Fruit fly (Drosophila melanogaster) whole organism, prepupa: Measurements from ENCODE around the gene Tsp.
A peak's percentile ranks its signal among the peaks of the same experiment; 100 is the strongest.

Experiments used
- Blimp-1 ChIP-seq: fragments of 200-800 bp; sonication (Bioruptor generic); optimal IDR thresholded peaks from 3 replicates; lab custom pipeline; 2017; ENCODE audit warnings: missing biosample characterization, missing genetic modification characterization, mild to moderate bottlenecking, moderate library complexity, missing genetic modification reagents
- CG10669 ChIP-seq: fragments of 200-800 bp; sonication (Bioruptor generic); optimal IDR thresholded peaks from 3 replicates; lab custom pipeline; 2018; ENCODE audit warnings: missing biosample characterization, mild to moderate bottlenecking, missing genetic modification characterization, moderate library complexity
- CG11294 ChIP-seq: fragments of 200-800 bp; sonication (Bioruptor generic); IDR thresholded peaks from 2 replicates; pipeline ENCODE4 v1.3.6; 2022; ENCODE audit warnings: missing biosample characterization, missing genetic modification characterization
- CG11762 ChIP-seq: fragments of 200-800 bp; sonication (Bioruptor generic); optimal IDR thresholded peaks from 3 replicates; lab custom pipeline; 2016; ENCODE audit warnings: missing biosample characterization, missing genetic modification characterization; ENCODE audit not compliant: insufficient read depth
- CG11902 ChIP-seq: fragments of 200-800 bp; sonication (Bioruptor generic); optimal IDR thresholded peaks from 3 replicates; lab custom pipeline; 2016; ENCODE audit warnings: missing biosample characterization, missing genetic modification characterization
- CG1621 ChIP-seq: fragments of 200-800 bp; sonication (Bioruptor generic); optimal IDR thresholded peaks from 3 replicates; lab custom pipeline; 2018; ENCODE audit warnings: missing biosample characterization, mild to moderate bottlenecking, missing genetic modification characterization
- CG16779 ChIP-seq: fragments of 200-800 bp; sonication (Bioruptor generic); optimal IDR thresholded peaks from 3 replicates; lab custom pipeline; 2017; ENCODE audit warnings: missing biosample characterization, mild to moderate bottlenecking, missing genetic modification characterization
- CG31627 ChIP-seq: fragments of 200-800 bp; sonication (Bioruptor generic); optimal IDR thresholded peaks from 3 replicates; lab custom pipeline; 2016; ENCODE audit warnings: missing biosample characterization, missing genetic modification characterization
- CG32006 ChIP-seq: fragments of 200-800 bp; sonication (Bioruptor generic); optimal IDR thresholded peaks from 3 replicates; lab custom pipeline; 2017; ENCODE audit warnings: missing biosample characterization, mild to moderate bottlenecking, missing genetic modification characterization
- CG34406 ChIP-seq: fragments of 200-800 bp; sonication (Bioruptor generic); optimal IDR thresholded peaks from 3 replicates; lab custom pipeline; 2016; ENCODE audit warnings: missing biosample characterization, missing genetic modification characterization
- CG3919 ChIP-seq: fragments of 200-800 bp; sonication (Bioruptor generic); optimal IDR thresholded peaks from 3 replicates; lab custom pipeline; 2016; ENCODE audit warnings: missing biosample characterization, missing genetic modification characterization
- CG4318 ChIP-seq: fragments of 200-800 bp; sonication (Bioruptor generic); optimal IDR thresholded peaks from 3 replicates; lab custom pipeline; 2017; ENCODE audit warnings: missing biosample characterization, mild to moderate bottlenecking, missing genetic modification characterization
- CG6163 ChIP-seq: fragments of 200-800 bp; sonication (Bioruptor generic); IDR thresholded peaks from 3 replicates; pipeline ENCODE4 v1.3.6; 2022; ENCODE audit warnings: missing biosample characterization, missing genetic modification characterization
- CG6276 ChIP-seq: fragments of 200-800 bp; sonication (Bioruptor generic); optimal IDR thresholded peaks from 2 replicates; lab custom pipeline; 2017; ENCODE audit warnings: missing biosample characterization, mild to moderate bottlenecking, missing genetic modification characterization
- CG6792 ChIP-seq: fragments of 200-800 bp; sonication (Bioruptor generic); optimal IDR thresholded peaks from 3 replicates; lab custom pipeline; 2016; ENCODE audit warnings: missing biosample characterization, missing genetic modification characterization
- CG6808 ChIP-seq: fragments of 200-800 bp; sonication (Bioruptor generic); optimal IDR thresholded peaks from 3 replicates; lab custom pipeline; 2017; ENCODE audit warnings: missing biosample characterization, missing genetic modification characterization, mild to moderate bottlenecking, moderate library complexity, missing genetic modification reagents
- CG7368 ChIP-seq: fragments of 200-800 bp; sonication (Bioruptor generic); optimal IDR thresholded peaks from 3 replicates; lab custom pipeline; 2016; ENCODE audit warnings: missing biosample characterization, missing genetic modification characterization
- CG8319 ChIP-seq: fragments of 200-800 bp; sonication (Bioruptor generic); optimal IDR thresholded peaks from 3 replicates; lab custom pipeline; 2016; ENCODE audit warnings: missing biosample characterization, missing genetic modification characterization
- CG9139 ChIP-seq: fragments of 200-800 bp; sonication (Bioruptor generic); optimal IDR thresholded peaks from 3 replicates; lab custom pipeline; 2017; ENCODE audit warnings: missing biosample characterization, mild to moderate bottlenecking, missing genetic modification characterization
- Eip75B ChIP-seq: fragments of 200-800 bp; sonication (Bioruptor generic); optimal IDR thresholded peaks from 3 replicates; lab custom pipeline; 2016; ENCODE audit warnings: missing biosample characterization, missing genetic modification characterization
- Eip78C ChIP-seq: fragments of 200-800 bp; sonication (Bioruptor generic); peaks from one replicate; lab custom pipeline; 2016; ENCODE audit warnings: missing biosample characterization, missing genetic modification characterization
- Eip93F ChIP-seq: fragments of 200-800 bp; sonication (Bioruptor generic); optimal IDR thresholded peaks from 2 replicates; lab custom pipeline; 2016; ENCODE audit warnings: missing biosample characterization, mild to moderate bottlenecking, missing genetic modification characterization
- Ets21C ChIP-seq: fragments of 200-800 bp; sonication (Bioruptor generic); optimal IDR thresholded peaks from 3 replicates; lab custom pipeline; 2016; ENCODE audit warnings: missing biosample characterization, missing genetic modification characterization
- Ets96B ChIP-seq: fragments of 200-800 bp; optimal IDR thresholded peaks from 2 replicates; lab custom pipeline; 2019; ENCODE audit warnings: missing biosample characterization, mild to moderate bottlenecking, missing genetic modification characterization, moderate library complexity
- Gug ChIP-seq: fragments of 200-800 bp; sonication (Bioruptor generic); IDR thresholded peaks from 2 replicates; pipeline ENCODE4 v1.3.6; 2022; ENCODE audit warnings: missing biosample characterization, missing genetic modification characterization
- Hr38 ChIP-seq: sonication (Bioruptor generic); optimal IDR thresholded peaks from 2 replicates; lab custom pipeline; 2016; ENCODE audit warnings: missing biosample characterization, missing genetic modification characterization
- Hr4 ChIP-seq: fragments of 200-800 bp; sonication (Bioruptor generic); optimal IDR thresholded peaks from 3 replicates; lab custom pipeline; 2016; ENCODE audit warnings: missing biosample characterization, missing genetic modification characterization
- Met ChIP-seq: fragments of 200-800 bp; sonication (Bioruptor generic); optimal IDR thresholded peaks from 3 replicates; lab custom pipeline; 2016; ENCODE audit warnings: missing biosample characterization, missing genetic modification characterization
- OdsH ChIP-seq: fragments of 200-800 bp; sonication (Bioruptor generic); optimal IDR thresholded peaks from 3 replicates; lab custom pipeline; 2016; ENCODE audit warnings: missing biosample characterization, missing genetic modification characterization
- Sox102F ChIP-seq: fragments of 200-800 bp; sonication (Bioruptor generic); optimal IDR thresholded peaks from 2 replicates; lab custom pipeline; 2016; ENCODE audit warnings: missing biosample characterization, mild to moderate bottlenecking, missing genetic modification characterization
- Sox15 ChIP-seq: fragments of 200-800 bp; sonication (Bioruptor generic); optimal IDR thresholded peaks from 3 replicates; lab custom pipeline; 2016; ENCODE audit warnings: missing biosample characterization, missing genetic modification characterization
- achi ChIP-seq: fragments of 200-800 bp; sonication (Bioruptor generic); optimal IDR thresholded peaks from 3 replicates; lab custom pipeline; 2016; ENCODE audit warnings: missing biosample characterization, missing genetic modification characterization
- acj6 ChIP-seq: fragments of 200-800 bp; sonication (Bioruptor generic); optimal IDR thresholded peaks from 3 replicates; lab custom pipeline; 2016; ENCODE audit warnings: missing biosample characterization, missing genetic modification characterization
- cyc ChIP-seq: fragments of 200-800 bp; sonication (Bioruptor generic); optimal IDR thresholded peaks from 3 replicates; lab custom pipeline; 2016; ENCODE audit warnings: missing biosample characterization, missing genetic modification characterization
- dac ChIP-seq: fragments of 200-800 bp; sonication (Bioruptor generic); optimal IDR thresholded peaks from 2 replicates; lab custom pipeline; 2017; ENCODE audit warnings: missing biosample characterization, mild to moderate bottlenecking, missing genetic modification characterization
- eg ChIP-seq: fragments of 200-800 bp; sonication (Bioruptor generic); IDR thresholded peaks from 3 replicates; pipeline ENCODE4 v1.3.6; 2022; ENCODE audit warnings: missing biosample characterization, missing genetic modification characterization
- esn ChIP-seq: fragments of 200-800 bp; sonication (Bioruptor generic); optimal IDR thresholded peaks from 2 replicates; lab custom pipeline; 2016; ENCODE audit warnings: missing biosample characterization, mild to moderate bottlenecking, missing genetic modification characterization, moderate library complexity
- fd59A ChIP-seq: fragments of 200-800 bp; sonication (Bioruptor generic); optimal IDR thresholded peaks from 2 replicates; lab custom pipeline; 2017; ENCODE audit warnings: missing biosample characterization, mild to moderate bottlenecking, missing genetic modification characterization, missing genetic modification reagents
- fkh ChIP-seq: fragments of 200-800 bp; sonication (Bioruptor generic); optimal IDR thresholded peaks from 3 replicates; lab custom pipeline; 2017; ENCODE audit warnings: missing biosample characterization, mild to moderate bottlenecking, missing genetic modification characterization, moderate library complexity
- lz ChIP-seq: fragments of 200-800 bp; sonication (Bioruptor generic); optimal IDR thresholded peaks from 3 replicates; lab custom pipeline; 2016; ENCODE audit warnings: missing biosample characterization, missing genetic modification characterization
- salr ChIP-seq, 2 experiments: fragments of 200-800 bp; sonication (Bioruptor generic); optimal IDR thresholded peaks; 3 replicates each; lab custom pipeline; 2016 to 2018; ENCODE audit warnings: missing biosample characterization in 2 of 2, missing genetic modification characterization in 2 of 2, mild to moderate bottlenecking in 1 of 2
- spab ChIP-seq: fragments of 200-800 bp; sonication (Bioruptor generic); optimal IDR thresholded peaks from 2 replicates; lab custom pipeline; 2017; ENCODE audit warnings: missing biosample characterization, mild to moderate bottlenecking, missing genetic modification characterization, missing genetic modification reagents
- ss ChIP-seq, 2 experiments: fragments of 200-800 bp; sonication (Bioruptor generic); optimal IDR thresholded peaks; 2 replicates in 1 of 2; 3 replicates in 1 of 2; lab custom pipeline; 2017 to 2018; ENCODE audit warnings: mild to moderate bottlenecking in 2 of 2, missing biosample characterization in 2 of 2, missing genetic modification characterization in 2 of 2, moderate library complexity in 1 of 2
- topi ChIP-seq: fragments of 200-800 bp; sonication (Bioruptor generic); optimal IDR thresholded peaks from 3 replicates; lab custom pipeline; 2016; ENCODE audit warnings: missing biosample characterization, missing genetic modification characterization
- vri ChIP-seq: fragments of 200-800 bp; sonication (Bioruptor generic); optimal IDR thresholded peaks from 3 replicates; lab custom pipeline; 2016; ENCODE audit warnings: missing biosample characterization, mild to moderate bottlenecking, missing genetic modification characterization

Tsp gene

dm6 chr2L:6692048-6692447, 16.8 kb downstream of the Tsp start (continued):
- no peak for TF ChIP-seq CG6276
- no peak for TF ChIP-seq fd59A
- no peak for TF ChIP-seq spab
- no peak for TF ChIP-seq Eip93F (GFP tag; lab: Kevin White, UChicago)
- TF ChIP-seq topi: no peak
- TF ChIP-seq vri: no peak
- TF ChIP-seq dac: no peak
- no peak for TF ChIP-seq CG6792 (GFP tag; lab: Kevin White, UChicago)
- no peak for TF ChIP-seq CG8319 (GFP tag; lab: Kevin White, UChicago)
- peak; percentile 31 for TF ChIP-seq Eip78C (GFP tag; lab: Kevin White, UChicago)
- TF ChIP-seq Ets21C (GFP tag; lab: Kevin White, UChicago): no peak
- TF ChIP-seq CG10669 (GFP tag; lab: Kevin White, UChicago): peak; percentile 14

- TF ChIP-seq CG4318 (no peak), Ets96B (no peak), CG16779 (tag; lab: Kevin White, UChicago) (no peak), CG34406 (no peak), fkh (GFP tag; lab: Kevin White, UChicago) (no peak), CG3919 (no peak), CG7368 (GFP tag; lab: Kevin White, UChicago) (no peak), CG9139 (GFP tag; lab: Kevin White, UChicago) (no peak)
- TF ChIP-seq, all 60 proteins: peak for 0
Observed at dm6 chr2L:6686612-6687011, 22.3 kb downstream of the Tsp start, which contains the start of gene CG11327. TSS of gene CG11327 (minus strand) at chr2L:6686712.

- TF ChIP-seq CG11762 (GFP tag; lab: Kevin White, UChicago): no peak
- TF ChIP-seq esn (GFP tag; lab: Kevin White, UChicago): peak; percentile 89
- peak; percentile 90 for TF ChIP-seq lz (GFP tag; lab: Kevin White, UChicago)
- peak; percentile 45 for TF ChIP-seq fkh (GFP tag; lab: Kevin White, UChicago)
- TF ChIP-seq dac: peak; percentile 45
- TF ChIP-seq Gug: peak; percentile 40
- no peak for TF ChIP-seq CG7368 (GFP tag; lab: Kevin White, UChicago)
- no peak for TF ChIP-seq Sox102F
- peak; percentile 85 for TF ChIP-seq CG1621 (tag; lab: Kevin White, UChicago)
- TF ChIP-seq OdsH (GFP tag; lab: Kevin White, UChicago): no peak
- peak; percentile 85 for TF ChIP-seq CG31627 (GFP tag; lab: Kevin White, UChicago)
- TF ChIP-seq ss (GFP tag; optimal IDR thresholded peaks at IDR 0.05; lab: Kevin White, UChicago): no peak
- TF ChIP-seq topi: peak; percentile 81
- peak; percentile 80; the same call in 2 of the 3 replicates for TF ChIP-seq CG6163 (GFP tag; lab: Robert Waterston, UW)
- no peak for TF ChIP-seq spab
- TF ChIP-seq Hr4 (GFP tag; lab: Kevin White, UChicago): peak; percentile 80
- TF ChIP-seq CG6808 (GFP tag; lab: Kevin White, UChicago): no peak
- TF ChIP-seq CG16779 (tag; lab: Kevin White, UChicago): no peak
- no peak for TF ChIP-seq achi (GFP tag; lab: Kevin White, UChicago)
- TF ChIP-seq CG11902 (GFP tag; lab: Kevin White, UChicago): peak; percentile 94
- TF ChIP-seq eg: peak; percentile 80
- peak; percentile 42 for TF ChIP-seq Blimp-1 (GFP tag; lab: Kevin White, UChicago)
- TF ChIP-seq Eip75B (GFP tag; lab: Kevin White, UChicago): peak; percentile 50
- TF ChIP-seq CG8319 (GFP tag; lab: Kevin White, UChicago): peak; percentile 70
- peak in 1 of 2 experiments; percentile 29 for TF ChIP-seq salr (GFP tag; optimal IDR thresholded peaks at IDR 0.05; lab: Kevin White, UChicago)
- TF ChIP-seq CG32006: no peak
- peak; percentile 62; the same call in 1 of the 2 replicates for TF ChIP-seq CG11294 (GFP tag; lab: Robert Waterston, UW)
- TF ChIP-seq acj6: peak; percentile 82
- peak; percentile 81 for TF ChIP-seq CG34406
- no peak for TF ChIP-seq CG6276
- TF ChIP-seq Ets96B: no peak
- TF ChIP-seq cyc (GFP tag; lab: Kevin White, UChicago): peak; percentile 82
- TF ChIP-seq Sox15: peak; percentile 71
- TF ChIP-seq CG6792 (GFP tag; lab: Kevin White, UChicago): peak; percentile 79
- TF ChIP-seq Hr38 (GFP tag; lab: Kevin White, UChicago): no peak
- peak; percentile 27 for TF ChIP-seq Met (GFP tag; lab: Kevin White, UChicago)
Observed at dm6 chr2L:6683992-6684882, 24.6 kb downstream of the Tsp start, which contains the start of gene Nhe3. TSS of gene Nhe3 (minus strand) at chr2L:6684364.
